Fruit fly (Drosophila melanogaster): ENCODE measurements around the gene CG5111.

CG5111 gene

dm6 chr3R:25543565-25544317, 37.7 kb downstream of the CG5111 start (continued):
- TF ChIP-seq Rfx (GFP tag; IDR thresholded peaks at IDR 0.05): 0 out of 2 replicates have a peak, but pooled peaks have one; percentile 10
- peak; percentile 35 for TF ChIP-seq CG17568 (GFP tag; optimal IDR thresholded peaks at IDR 0.05)
- peak; percentile 31 for TF ChIP-seq CG3407 (GFP tag; optimal IDR thresholded peaks at IDR 0.05)
- TF ChIP-seq unpg (GFP tag; optimal IDR thresholded peaks at IDR 0.05): peak; percentile 49
- no peak for TF ChIP-seq Doc2 (GFP tag; IDR thresholded peaks at IDR 0.05)
- TF ChIP-seq mam (GFP tag; optimal IDR thresholded peaks at IDR 0.05): no peak
- no peak for TF ChIP-seq CG11247 (GFP tag; IDR thresholded peaks at IDR 0.05)

dm6 chr3R:25549740-25550139, 43.7 kb downstream of the CG5111 start:
- no peak for TF ChIP-seq crol (GFP tag; IDR thresholded peaks at IDR 0.05)
- TF ChIP-seq vvl (GFP tag; IDR thresholded peaks at IDR 0.05): peak; percentile 68
- no peak for TF ChIP-seq Med (GFP tag)
- TF ChIP-seq vfl (GFP tag; optimal IDR thresholded peaks at IDR 0.05): no peak
- no peak for TF ChIP-seq Scr (GFP tag; IDR thresholded peaks at IDR 0.05; ENCODE audit: partially characterized antibody)
- TF ChIP-seq jing (GFP tag; optimal IDR thresholded peaks at IDR 0.05): no peak
- no peak for TF ChIP-seq Adf1 (GFP tag; IDR thresholded peaks at IDR 0.05)
- TF ChIP-seq oc (tag; optimal IDR thresholded peaks at IDR 0.05): peak; percentile 79
- no peak for TF ChIP-seq bsh (GFP tag; optimal IDR thresholded peaks at IDR 0.05)
- TF ChIP-seq CG10274 (GFP tag; optimal IDR thresholded peaks at IDR 0.05): no peak
- TF ChIP-seq CG6175 (GFP tag; IDR thresholded peaks at IDR 0.05): no peak
- TF ChIP-seq CG31365 (tag; optimal IDR thresholded peaks at IDR 0.05): no peak
- TF ChIP-seq tio (GFP tag; optimal IDR thresholded peaks at IDR 0.05): no peak
- TF ChIP-seq dimm (GFP tag; IDR thresholded peaks at IDR 0.05): no peak
- TF ChIP-seq run (tag; optimal IDR thresholded peaks at IDR 0.05): peak; percentile 55
- TF ChIP-seq ab (GFP tag; optimal IDR thresholded peaks at IDR 0.05): no peak

dm6 chr3R:25550428-25550827, 44.4 kb downstream of the CG5111 start:
- TF ChIP-seq kni (GFP tag; optimal IDR thresholded peaks at IDR 0.05): no peak
- peak; percentile 69 for TF ChIP-seq oc (tag; optimal IDR thresholded peaks at IDR 0.05)
- TF ChIP-seq sens (GFP tag): peak; percentile 57
- TF ChIP-seq CG43689 (GFP tag; IDR thresholded peaks at IDR 0.05): no peak
- TF ChIP-seq Vsx1 (GFP tag; optimal IDR thresholded peaks at IDR 0.05): peak; percentile 35
- TF ChIP-seq abd-A (tag; optimal IDR thresholded peaks at IDR 0.05): peak; percentile 62
- TF ChIP-seq chinmo (GFP tag; IDR thresholded peaks at IDR 0.05; ENCODE audit: partially characterized antibody): 0 out of 4 replicates have a peak, but pooled peaks have one; percentile 25
- no peak for TF ChIP-seq Med (GFP tag)
- no peak for TF ChIP-seq Abd-B (GFP tag; optimal IDR thresholded peaks at IDR 0.05)
- peak; percentile 37; the same call in 1 of the 2 replicates for TF ChIP-seq vvl (GFP tag; IDR thresholded peaks at IDR 0.05)
- TF ChIP-seq Awh (GFP tag; IDR thresholded peaks at IDR 0.05): peak; percentile 79
- TF ChIP-seq Doc3 (GFP tag; IDR thresholded peaks at IDR 0.05; ENCODE audit: partially characterized antibody): no peak
- peak; percentile 33 for TF ChIP-seq sd (tag; optimal IDR thresholded peaks at IDR 0.05)
- TF ChIP-seq gsb-n (tag; optimal IDR thresholded peaks at IDR 0.05): peak; percentile 34
- TF ChIP-seq p53 (GFP tag; optimal IDR thresholded peaks at IDR 0.05): no peak

- TF ChIP-seq Hr51 (GFP tag; optimal IDR thresholded peaks at IDR 0.05) (peak in 1 of 2 experiments; percentile 16), Sox102F (GFP tag; optimal IDR thresholded peaks at IDR 0.05) (peak; percentile 29), CG17328 (GFP tag; IDR thresholded peaks at IDR 0.05) (no peak), PHDP (tag; optimal IDR thresholded peaks at IDR 0.05) (no peak), Ets65A (GFP tag) (peak; percentile 14), gem (tag; optimal IDR thresholded peaks at IDR 0.05) (peak; percentile 14), CG15269 (tag; optimal IDR thresholded peaks at IDR 0.05) (peak; percentile 4)
Measured at dm6 chr3R:25552181-25552580, 46.1 kb downstream of the CG5111 start.

Data from whole organism, embryonic.